Worm (Caenorhabditis elegans): ENCODE measurements around the gene W06G6.11.

- TF ChIP-seq sox-4 (tag; optimal IDR thresholded peaks at IDR 0.05) = no peak
- no peak for TF ChIP-seq skn-1 (tag; optimal IDR thresholded peaks at IDR 0.05)
- no peak for TF ChIP-seq elt-2 (tag; optimal IDR thresholded peaks at IDR 0.05)
- TF ChIP-seq vab-15 (tag; optimal IDR thresholded peaks at IDR 0.05) = no peak
- no peak for TF ChIP-seq nhr-90 (tag; optimal IDR thresholded peaks at IDR 0.05; ENCODE audit: poor library complexity)
- no peak for TF ChIP-seq snpc-4 (tag; optimal IDR thresholded peaks at IDR 0.05)
- TF ChIP-seq egl-13 (tag; optimal IDR thresholded peaks at IDR 0.05) = no peak
- no peak for TF ChIP-seq unc-30 (tag; optimal IDR thresholded peaks at IDR 0.05)
- TF ChIP-seq ztf-11 (tag; optimal IDR thresholded peaks at IDR 0.05) = no peak
- no peak for TF ChIP-seq nhr-28 (tag; optimal IDR thresholded peaks at IDR 0.05)
- no peak for TF ChIP-seq hpl-2 (GFP tag; optimal IDR thresholded peaks at IDR 0.05)
- TF ChIP-seq efl-1 (optimal IDR thresholded peaks at IDR 0.05) = no peak
- TF ChIP-seq efl-1 (GFP tag; optimal IDR thresholded peaks at IDR 0.05 in 1 of 2) = peak in 1 of 2 experiments; percentile 79
- TF ChIP-seq egl-27 (tag; optimal IDR thresholded peaks at IDR 0.05) = no peak
Measured at ce11 chrV:16695499-16695898, 46.4 kb upstream of the W06G6.11 start.

Data from whole organism, L1 larva.